Fruit fly (Drosophila melanogaster): Measurements from ENCODE around the gene CG4611.

CG4611 gene

DNA sequence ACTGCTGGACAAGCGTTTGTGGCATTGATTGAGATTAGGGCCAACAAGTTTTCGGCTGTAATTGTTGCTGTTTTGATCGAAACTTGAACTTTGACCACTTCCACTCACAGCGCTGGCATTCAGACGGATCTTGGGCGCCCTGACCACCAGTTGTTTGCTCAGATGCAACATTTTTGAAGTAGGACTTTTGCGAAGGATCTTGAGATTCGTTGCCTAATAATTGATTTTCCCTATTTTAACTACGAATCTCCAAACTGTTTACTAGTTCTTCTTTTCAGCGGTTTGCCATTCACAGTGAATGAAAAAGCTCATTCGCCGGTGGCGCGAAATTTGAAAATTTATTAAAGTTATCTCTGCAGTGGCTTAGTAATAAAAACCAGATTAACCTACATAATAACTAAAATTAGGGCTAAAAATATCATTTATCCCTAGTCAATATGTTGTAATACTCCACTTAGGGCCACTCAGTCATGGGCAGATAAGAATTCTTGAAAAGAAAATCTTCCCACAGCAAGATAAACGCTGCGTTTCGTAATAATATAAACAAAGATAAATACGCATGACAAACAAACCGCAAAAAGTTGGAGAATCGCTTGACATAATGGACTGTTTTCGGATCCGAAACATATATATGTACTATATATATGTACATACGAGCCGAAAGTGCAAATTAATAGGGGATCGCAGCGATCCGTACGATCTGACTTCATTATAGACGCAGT, 5.4 kb downstream of the CG4611 start, which contains the start of the genes Dhrs4 and Gdap1:
Gene Dhrs4 (minus strand): TSS at position 267 of the 722 bp plus-strand sequence.
Gene Gdap1 (plus strand): TSS at position 574 of the 722 bp plus-strand sequence.
- TF ChIP-seq psq (optimal IDR thresholded peaks at IDR 0.05) (no peak), Myc (optimal IDR thresholded peaks at IDR 0.05) (no peak), ttk (optimal IDR thresholded peaks at IDR 0.05) (no peak), Sin3A (optimal IDR thresholded peaks at IDR 0.05) (no peak), h (optimal IDR thresholded peaks at IDR 0.05) (no peak), insv (optimal IDR thresholded peaks at IDR 0.05) (no peak)

DNA sequence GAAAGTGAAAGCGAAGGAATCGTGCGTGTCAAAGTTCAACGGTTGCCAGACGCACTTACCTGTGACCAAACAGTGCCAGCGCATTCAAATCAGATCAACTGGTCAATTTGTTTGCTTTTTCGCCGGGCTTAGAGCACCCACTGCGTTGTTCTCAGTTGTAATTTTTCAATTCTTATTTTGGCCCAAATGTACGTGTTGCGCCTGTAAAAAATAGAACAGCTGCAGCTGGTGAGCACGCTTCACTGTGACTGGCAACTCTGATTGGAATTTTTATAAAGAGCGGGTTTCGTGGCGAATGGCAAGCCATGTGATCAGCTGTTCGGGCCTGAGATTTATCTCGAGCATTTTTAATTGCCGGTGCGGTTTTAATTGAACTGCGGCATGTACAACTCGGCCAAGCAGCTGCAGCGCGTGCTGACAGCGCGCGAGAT, 9.7 kb downstream of the CG4611 start, which contains the start of the genes Fitm and AlaRS-m:
Gene Fitm (minus strand): TSS at position 250 of the 431 bp plus-strand sequence.
Gene AlaRS-m (plus strand): TSS at position 285 of the 431 bp plus-strand sequence.
- TF ChIP-seq h (optimal IDR thresholded peaks at IDR 0.05) (no peak), ttk (optimal IDR thresholded peaks at IDR 0.05) (no peak), psq (optimal IDR thresholded peaks at IDR 0.05) (no peak), insv (optimal IDR thresholded peaks at IDR 0.05) (no peak), Sin3A (optimal IDR thresholded peaks at IDR 0.05) (no peak), Myc (optimal IDR thresholded peaks at IDR 0.05) (no peak)

DNA sequence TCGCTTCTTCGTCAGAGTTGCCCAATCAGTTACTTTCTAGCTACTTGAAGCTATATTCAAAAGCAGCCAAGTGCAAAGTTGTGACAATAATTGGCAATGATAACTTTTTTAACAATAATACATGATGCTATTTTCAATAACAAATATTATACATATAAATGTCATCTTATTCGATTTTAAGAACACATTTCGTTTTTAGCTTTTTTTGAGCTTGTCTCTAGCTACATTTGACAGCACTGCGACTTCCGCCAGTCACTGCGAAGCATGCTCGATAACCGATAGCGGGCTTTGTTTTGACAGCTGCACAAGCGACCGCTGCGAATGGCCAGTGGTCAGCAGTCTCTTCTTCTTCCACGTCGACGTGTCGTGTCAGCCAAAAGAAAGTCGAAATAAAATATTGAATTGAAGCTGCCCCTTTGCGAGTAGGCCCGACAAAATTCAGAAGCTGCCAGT, 16.2 kb downstream of the CG4611 start, which contains the start of the genes Gen and Srp54k:
Gene Gen (minus strand): TSS at position 23 of the 453 bp plus-strand sequence.
Gene Srp54k (plus strand): TSS at position 325 of the 453 bp plus-strand sequence.
- TF ChIP-seq Myc (optimal IDR thresholded peaks at IDR 0.05) (no peak), ttk (optimal IDR thresholded peaks at IDR 0.05) (no peak), insv (optimal IDR thresholded peaks at IDR 0.05) (no peak), Sin3A (optimal IDR thresholded peaks at IDR 0.05) (no peak), h (optimal IDR thresholded peaks at IDR 0.05) (no peak), psq (optimal IDR thresholded peaks at IDR 0.05) (no peak)

DNA sequence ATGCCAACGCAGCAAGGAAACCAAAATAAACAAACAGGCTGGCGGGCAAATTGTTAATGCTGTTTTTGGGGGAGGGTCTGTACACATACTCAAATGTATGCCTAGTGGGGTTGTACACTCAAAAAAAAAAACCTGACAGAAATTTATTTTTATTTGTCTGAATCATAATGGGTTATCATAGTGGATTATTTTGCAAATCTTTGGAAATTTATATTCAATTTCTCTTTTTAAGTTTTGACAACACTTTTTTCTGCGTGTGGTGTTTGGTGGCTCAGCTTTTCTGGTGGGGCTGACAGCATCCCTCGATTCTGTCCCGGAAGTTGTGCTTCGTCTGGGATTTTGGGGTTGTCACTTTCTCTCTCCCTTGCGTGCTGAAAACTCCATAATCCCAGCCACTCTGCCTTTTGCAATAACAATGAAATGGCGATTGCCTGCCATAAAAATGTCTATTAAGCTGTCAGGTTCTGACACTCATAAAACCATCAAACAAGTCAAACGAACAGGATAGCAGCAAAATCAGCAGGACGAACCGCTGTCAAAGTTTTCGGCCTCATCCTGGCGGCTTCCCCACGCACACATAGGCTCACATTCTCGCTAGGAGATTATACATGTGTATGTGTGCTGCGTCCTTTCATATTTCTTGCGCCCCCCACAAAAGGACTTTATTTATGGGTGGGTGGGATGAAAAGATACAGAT, 18.9 kb downstream of the CG4611 start:
- no peak for TF ChIP-seq insv (optimal IDR thresholded peaks at IDR 0.05)

DNA sequence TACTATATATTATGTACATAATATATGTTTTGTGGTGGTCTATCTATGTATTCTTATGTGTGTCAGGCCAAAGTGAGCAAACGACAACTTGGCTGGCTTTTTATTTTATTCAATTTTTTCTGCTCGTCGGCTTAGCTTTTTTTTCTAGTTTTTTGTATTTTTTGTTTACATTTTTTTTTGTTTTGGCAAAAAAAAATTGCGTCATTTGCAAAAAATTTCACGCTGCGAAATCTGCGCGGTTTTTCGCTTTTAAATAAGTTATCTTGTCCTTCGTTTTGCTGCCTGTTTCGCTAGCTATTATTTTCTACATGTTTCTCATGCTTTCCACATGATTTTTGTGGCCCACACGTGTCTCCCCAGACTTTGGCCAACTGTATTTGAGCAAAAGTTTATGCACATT, 36.3 kb downstream of the CG4611 start:
- TF ChIP-seq psq (optimal IDR thresholded peaks at IDR 0.05): no peak
- no peak for TF ChIP-seq insv (optimal IDR thresholded peaks at IDR 0.05)
- TF ChIP-seq Myc (optimal IDR thresholded peaks at IDR 0.05): no peak
- no peak for TF ChIP-seq Sin3A (optimal IDR thresholded peaks at IDR 0.05)
- no peak for TF ChIP-seq ttk (optimal IDR thresholded peaks at IDR 0.05)
- no peak for TF ChIP-seq h (optimal IDR thresholded peaks at IDR 0.05)

DNA sequence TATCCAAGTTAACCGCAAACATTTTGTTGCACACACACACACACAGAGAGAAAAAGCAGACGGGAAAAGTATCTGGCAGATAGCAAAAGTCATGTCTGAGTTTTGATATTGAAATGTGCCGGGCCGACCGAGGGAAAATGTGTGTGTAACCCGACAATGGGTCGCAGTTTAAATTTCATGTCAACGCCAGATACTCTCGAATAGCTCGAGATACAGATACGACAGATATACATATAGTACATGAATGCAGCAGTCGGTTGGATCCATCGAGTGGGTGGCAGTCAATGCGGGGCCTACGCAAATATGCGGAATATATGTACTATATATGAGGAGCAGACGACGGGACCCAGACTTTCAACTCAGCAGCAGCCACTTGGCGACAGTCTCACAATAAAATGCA, 39.9 kb downstream of the CG4611 start:
- TF ChIP-seq insv (optimal IDR thresholded peaks at IDR 0.05) (no peak), Myc (optimal IDR thresholded peaks at IDR 0.05) (no peak), h (optimal IDR thresholded peaks at IDR 0.05) (no peak), ttk (optimal IDR thresholded peaks at IDR 0.05) (no peak), Sin3A (optimal IDR thresholded peaks at IDR 0.05) (no peak), psq (optimal IDR thresholded peaks at IDR 0.05) (no peak)

DNA sequence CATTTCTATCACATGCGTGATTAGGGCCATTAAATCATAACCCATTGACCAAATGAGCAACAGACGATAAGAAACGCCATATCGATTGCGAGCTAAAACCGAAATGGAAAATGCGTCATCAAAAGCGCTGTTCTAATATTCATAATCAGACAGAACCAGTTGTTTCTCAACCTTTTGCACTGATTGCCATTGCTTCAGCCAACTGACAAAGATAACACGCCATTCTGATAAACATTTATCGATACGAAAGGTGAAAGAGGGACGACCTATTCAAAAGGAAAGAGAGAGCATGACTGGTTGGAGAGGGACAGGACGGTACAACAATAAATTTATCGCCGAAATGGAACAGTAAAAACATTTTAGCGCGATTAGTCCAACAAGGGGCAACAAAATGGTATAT, 40.6 kb downstream of the CG4611 start:
- no peak for TF ChIP-seq Sin3A (optimal IDR thresholded peaks at IDR 0.05)
- no peak for TF ChIP-seq ttk (optimal IDR thresholded peaks at IDR 0.05)
- TF ChIP-seq Myc (optimal IDR thresholded peaks at IDR 0.05): no peak
- no peak for TF ChIP-seq insv (optimal IDR thresholded peaks at IDR 0.05)
- TF ChIP-seq psq (optimal IDR thresholded peaks at IDR 0.05): no peak
- no peak for TF ChIP-seq h (optimal IDR thresholded peaks at IDR 0.05)

DNA sequence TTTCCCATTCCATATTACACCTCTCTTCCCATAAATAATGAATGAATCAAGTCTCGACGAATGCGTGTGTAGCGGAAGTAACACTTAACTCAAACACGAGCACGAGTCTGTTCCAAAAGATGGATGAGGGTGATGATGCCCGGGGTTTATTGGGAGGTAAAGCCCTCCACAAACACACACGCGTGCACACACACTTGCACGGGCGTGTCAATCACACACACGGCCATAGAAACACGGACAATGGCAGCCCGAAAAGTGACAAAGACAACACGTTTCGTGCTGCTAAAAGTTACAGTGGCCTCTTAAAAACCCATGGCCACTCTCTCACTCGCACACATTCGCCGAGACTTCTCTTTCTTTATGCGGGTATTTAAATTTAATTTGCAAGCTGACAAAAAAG, 42.7 kb downstream of the CG4611 start:
- TF ChIP-seq Sin3A (optimal IDR thresholded peaks at IDR 0.05) (no peak), psq (optimal IDR thresholded peaks at IDR 0.05) (no peak), h (optimal IDR thresholded peaks at IDR 0.05) (no peak), ttk (optimal IDR thresholded peaks at IDR 0.05) (no peak), Myc (optimal IDR thresholded peaks at IDR 0.05) (no peak), insv (optimal IDR thresholded peaks at IDR 0.05) (no peak)

DNA sequence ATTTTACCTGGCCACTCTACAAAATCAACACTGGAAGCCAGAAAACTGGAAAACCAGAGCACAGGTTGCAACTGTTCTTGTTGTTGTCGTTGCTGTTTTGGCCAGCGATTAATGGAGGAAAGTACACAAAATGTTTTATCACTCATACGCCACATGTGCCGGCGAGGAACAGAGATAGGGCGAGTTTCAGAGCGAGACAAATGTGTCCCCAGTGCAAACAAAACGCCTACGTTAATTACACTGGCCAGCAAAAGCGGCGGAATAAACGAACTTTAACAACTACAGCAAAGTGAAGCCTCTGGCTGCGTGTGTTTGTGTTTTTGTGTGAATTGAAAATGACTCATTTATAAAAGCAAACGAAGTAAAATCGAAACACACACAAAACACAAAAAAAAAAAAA, 44.0 kb downstream of the CG4611 start:
- TF ChIP-seq Sin3A (optimal IDR thresholded peaks at IDR 0.05) (no peak), ttk (optimal IDR thresholded peaks at IDR 0.05) (no peak), psq (optimal IDR thresholded peaks at IDR 0.05) (no peak), Myc (optimal IDR thresholded peaks at IDR 0.05) (no peak), h (optimal IDR thresholded peaks at IDR 0.05) (no peak), insv (optimal IDR thresholded peaks at IDR 0.05) (no peak)

DNA sequence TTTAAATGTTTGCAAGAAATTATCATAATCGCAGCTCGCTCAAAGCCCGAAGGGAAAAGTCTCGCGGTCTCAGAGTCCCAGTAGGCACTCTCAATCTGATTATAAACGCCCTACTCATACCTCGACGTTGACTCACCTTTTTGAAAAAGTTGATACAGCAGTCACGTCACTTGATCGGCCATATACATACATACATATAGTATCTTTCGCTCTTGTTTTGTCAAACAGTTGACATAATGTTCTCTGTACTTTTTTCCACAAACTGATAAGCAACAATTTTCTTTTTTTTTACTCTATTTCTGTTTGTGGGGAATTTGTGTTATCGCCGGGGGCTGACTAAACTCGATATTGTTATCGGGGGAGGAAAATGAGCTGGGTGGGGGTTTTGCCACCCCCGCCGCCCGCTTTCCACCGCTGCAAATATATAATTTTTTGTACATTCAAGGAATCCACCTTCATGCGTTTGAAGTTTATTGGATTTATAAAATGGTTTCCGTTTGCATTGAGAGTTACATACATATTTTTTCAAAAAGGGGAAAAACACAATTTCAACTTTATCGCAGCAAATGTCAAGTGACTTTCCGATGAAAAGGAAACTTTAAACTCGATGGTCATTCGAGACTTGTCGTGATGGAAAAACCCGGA, 44.9 kb downstream of the CG4611 start:
- no peak for TF ChIP-seq insv (optimal IDR thresholded peaks at IDR 0.05)
- no peak for TF ChIP-seq Myc (optimal IDR thresholded peaks at IDR 0.05)
- TF ChIP-seq psq (optimal IDR thresholded peaks at IDR 0.05): no peak
- TF ChIP-seq ttk (optimal IDR thresholded peaks at IDR 0.05): no peak

DNA sequence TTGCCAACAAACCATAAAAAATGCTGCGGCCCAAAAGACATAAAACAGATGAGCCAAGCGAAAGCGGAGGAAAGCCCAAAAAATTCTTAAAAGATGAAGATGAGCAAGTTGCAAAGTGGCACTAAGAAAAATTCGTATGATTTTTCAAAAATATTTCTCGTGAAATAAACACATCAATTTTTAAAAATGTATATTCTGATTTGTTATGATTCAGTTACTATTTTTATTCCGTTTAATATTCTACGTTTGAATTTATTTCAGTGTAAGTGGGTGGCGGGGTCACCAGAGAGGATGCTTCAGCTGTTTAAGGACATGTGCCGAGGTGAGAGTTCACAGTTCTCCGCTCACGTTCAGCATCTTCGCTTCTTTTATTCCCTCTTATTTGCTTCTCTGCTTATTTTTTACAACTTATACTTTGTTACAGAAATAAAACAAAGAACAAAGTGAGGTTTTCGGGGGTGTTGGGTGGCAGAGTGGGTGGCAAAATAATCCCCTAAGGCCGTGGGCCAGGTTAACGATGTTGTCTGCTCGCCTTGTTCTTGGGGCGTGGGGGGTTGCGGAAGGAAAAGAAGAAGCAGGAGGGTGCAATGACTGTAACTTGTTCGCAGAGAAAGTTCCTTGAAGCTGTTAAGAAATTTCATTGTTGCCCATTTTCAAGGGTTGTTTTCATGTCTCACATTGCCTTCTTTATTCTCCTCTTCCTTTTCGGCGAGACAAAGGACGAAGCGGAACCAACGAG, 46.2 kb downstream of the CG4611 start:
- no peak for TF ChIP-seq insv (optimal IDR thresholded peaks at IDR 0.05)
- TF ChIP-seq h (optimal IDR thresholded peaks at IDR 0.05): no peak
- TF ChIP-seq Myc (optimal IDR thresholded peaks at IDR 0.05): no peak
- TF ChIP-seq psq (optimal IDR thresholded peaks at IDR 0.05): no peak
- TF ChIP-seq ttk (optimal IDR thresholded peaks at IDR 0.05): no peak
- TF ChIP-seq Sin3A (optimal IDR thresholded peaks at IDR 0.05): no peak

All from Kc167 (cell line).